Fruit fly (Drosophila melanogaster) whole organism, prepupa: ENCODE results near the gene Cyp311a1.
A peak's percentile ranks its signal among the peaks of the same experiment; 100 is the strongest.

Source experiments
- Blimp-1 ChIP-seq: fragments of 200-800 bp; sonication (Bioruptor generic); optimal IDR thresholded peaks from 3 replicates; lab custom pipeline; 2017; ENCODE audit warnings: missing biosample characterization, missing genetic modification characterization, mild to moderate bottlenecking, moderate library complexity, missing genetic modification reagents
- CG11294 ChIP-seq: fragments of 200-800 bp; sonication (Bioruptor generic); IDR thresholded peaks from 2 replicates; pipeline ENCODE4 v1.3.6; 2022; ENCODE audit warnings: missing biosample characterization, missing genetic modification characterization
- CG11762 ChIP-seq: fragments of 200-800 bp; sonication (Bioruptor generic); optimal IDR thresholded peaks from 3 replicates; lab custom pipeline; 2016; ENCODE audit warnings: missing biosample characterization, missing genetic modification characterization; ENCODE audit not compliant: insufficient read depth
- CG11902 ChIP-seq: fragments of 200-800 bp; sonication (Bioruptor generic); optimal IDR thresholded peaks from 3 replicates; lab custom pipeline; 2016; ENCODE audit warnings: missing biosample characterization, missing genetic modification characterization
- CG15336 ChIP-seq: fragments of 200-800 bp; sonication (Bioruptor generic); IDR thresholded peaks from 2 replicates; pipeline ENCODE4 v1.3.6; 2022; ENCODE audit warnings: missing biosample characterization, missing genetic modification characterization
- CG3032 ChIP-seq: fragments of 200-800 bp; optimal IDR thresholded peaks from 2 replicates; lab custom pipeline; 2019; ENCODE audit warnings: missing biosample characterization, mild to moderate bottlenecking, missing genetic modification characterization, moderate library complexity
- CG34406 ChIP-seq: fragments of 200-800 bp; sonication (Bioruptor generic); optimal IDR thresholded peaks from 3 replicates; lab custom pipeline; 2016; ENCODE audit warnings: missing biosample characterization, missing genetic modification characterization
- CG3919 ChIP-seq: fragments of 200-800 bp; sonication (Bioruptor generic); optimal IDR thresholded peaks from 3 replicates; lab custom pipeline; 2016; ENCODE audit warnings: missing biosample characterization, missing genetic modification characterization
- CG4318 ChIP-seq: fragments of 200-800 bp; sonication (Bioruptor generic); optimal IDR thresholded peaks from 3 replicates; lab custom pipeline; 2017; ENCODE audit warnings: missing biosample characterization, mild to moderate bottlenecking, missing genetic modification characterization
- CG6163 ChIP-seq: fragments of 200-800 bp; sonication (Bioruptor generic); IDR thresholded peaks from 3 replicates; pipeline ENCODE4 v1.3.6; 2022; ENCODE audit warnings: missing biosample characterization, missing genetic modification characterization
- CG6276 ChIP-seq: fragments of 200-800 bp; sonication (Bioruptor generic); optimal IDR thresholded peaks from 2 replicates; lab custom pipeline; 2017; ENCODE audit warnings: missing biosample characterization, mild to moderate bottlenecking, missing genetic modification characterization
- CG6792 ChIP-seq: fragments of 200-800 bp; sonication (Bioruptor generic); optimal IDR thresholded peaks from 3 replicates; lab custom pipeline; 2016; ENCODE audit warnings: missing biosample characterization, missing genetic modification characterization
- CG6808 ChIP-seq: fragments of 200-800 bp; sonication (Bioruptor generic); optimal IDR thresholded peaks from 3 replicates; lab custom pipeline; 2017; ENCODE audit warnings: missing biosample characterization, missing genetic modification characterization, mild to moderate bottlenecking, moderate library complexity, missing genetic modification reagents
- CG6854 ChIP-seq: fragments of 200-800 bp; sonication (Bioruptor generic); optimal IDR thresholded peaks from 2 replicates; lab custom pipeline; 2017; ENCODE audit warnings: missing biosample characterization, mild to moderate bottlenecking, missing genetic modification characterization
- CG7368 ChIP-seq: fragments of 200-800 bp; sonication (Bioruptor generic); optimal IDR thresholded peaks from 3 replicates; lab custom pipeline; 2016; ENCODE audit warnings: missing biosample characterization, missing genetic modification characterization
- Eip78C ChIP-seq: fragments of 200-800 bp; sonication (Bioruptor generic); peaks from one replicate; lab custom pipeline; 2016; ENCODE audit warnings: missing biosample characterization, missing genetic modification characterization
- Eip93F ChIP-seq: fragments of 200-800 bp; sonication (Bioruptor generic); optimal IDR thresholded peaks from 2 replicates; lab custom pipeline; 2016; ENCODE audit warnings: missing biosample characterization, mild to moderate bottlenecking, missing genetic modification characterization
- Ets21C ChIP-seq: fragments of 200-800 bp; sonication (Bioruptor generic); optimal IDR thresholded peaks from 3 replicates; lab custom pipeline; 2016; ENCODE audit warnings: missing biosample characterization, missing genetic modification characterization
- Gug ChIP-seq: fragments of 200-800 bp; sonication (Bioruptor generic); IDR thresholded peaks from 2 replicates; pipeline ENCODE4 v1.3.6; 2022; ENCODE audit warnings: missing biosample characterization, missing genetic modification characterization
- Hr4 ChIP-seq: fragments of 200-800 bp; sonication (Bioruptor generic); optimal IDR thresholded peaks from 3 replicates; lab custom pipeline; 2016; ENCODE audit warnings: missing biosample characterization, missing genetic modification characterization
- Met ChIP-seq: fragments of 200-800 bp; sonication (Bioruptor generic); optimal IDR thresholded peaks from 3 replicates; lab custom pipeline; 2016; ENCODE audit warnings: missing biosample characterization, missing genetic modification characterization
- OdsH ChIP-seq: fragments of 200-800 bp; sonication (Bioruptor generic); optimal IDR thresholded peaks from 3 replicates; lab custom pipeline; 2016; ENCODE audit warnings: missing biosample characterization, missing genetic modification characterization
- Smox ChIP-seq: fragments of 200-800 bp; sonication (Bioruptor generic); optimal IDR thresholded peaks from 3 replicates; lab custom pipeline; 2016; ENCODE audit warnings: missing biosample characterization, missing genetic modification characterization
- Sox102F ChIP-seq: fragments of 200-800 bp; sonication (Bioruptor generic); optimal IDR thresholded peaks from 2 replicates; lab custom pipeline; 2016; ENCODE audit warnings: missing biosample characterization, mild to moderate bottlenecking, missing genetic modification characterization
- Sox14 ChIP-seq: fragments of 200-800 bp; sonication (Bioruptor generic); optimal IDR thresholded peaks from 3 replicates; lab custom pipeline; 2016; ENCODE audit warnings: missing biosample characterization, missing genetic modification characterization
- Sox15 ChIP-seq: fragments of 200-800 bp; sonication (Bioruptor generic); optimal IDR thresholded peaks from 3 replicates; lab custom pipeline; 2016; ENCODE audit warnings: missing biosample characterization, missing genetic modification characterization
- eg ChIP-seq: fragments of 200-800 bp; sonication (Bioruptor generic); IDR thresholded peaks from 3 replicates; pipeline ENCODE4 v1.3.6; 2022; ENCODE audit warnings: missing biosample characterization, missing genetic modification characterization
- fd59A ChIP-seq: fragments of 200-800 bp; sonication (Bioruptor generic); optimal IDR thresholded peaks from 2 replicates; lab custom pipeline; 2017; ENCODE audit warnings: missing biosample characterization, mild to moderate bottlenecking, missing genetic modification characterization, missing genetic modification reagents
- fd85E ChIP-seq: fragments of 200-800 bp; sonication (Bioruptor generic); optimal IDR thresholded peaks from 3 replicates; lab custom pipeline; 2016; ENCODE audit warnings: missing biosample characterization, missing genetic modification characterization
- lz ChIP-seq: fragments of 200-800 bp; sonication (Bioruptor generic); optimal IDR thresholded peaks from 3 replicates; lab custom pipeline; 2016; ENCODE audit warnings: missing biosample characterization, missing genetic modification characterization
- net ChIP-seq: fragments of 200-800 bp; sonication (Bioruptor generic); optimal IDR thresholded peaks from 3 replicates; lab custom pipeline; 2016; ENCODE audit warnings: missing biosample characterization, missing genetic modification characterization
- pdm3 ChIP-seq: fragments of 200-800 bp; sonication (Bioruptor generic); optimal IDR thresholded peaks from 3 replicates; lab custom pipeline; 2016; ENCODE audit warnings: missing biosample characterization, missing genetic modification characterization
- spab ChIP-seq: fragments of 200-800 bp; sonication (Bioruptor generic); optimal IDR thresholded peaks from 2 replicates; lab custom pipeline; 2017; ENCODE audit warnings: missing biosample characterization, mild to moderate bottlenecking, missing genetic modification characterization, missing genetic modification reagents
- ss ChIP-seq, 2 experiments: fragments of 200-800 bp; sonication (Bioruptor generic); optimal IDR thresholded peaks; 2 replicates in 1 of 2; 3 replicates in 1 of 2; lab custom pipeline; 2017 to 2018; ENCODE audit warnings: mild to moderate bottlenecking in 2 of 2, missing biosample characterization in 2 of 2, missing genetic modification characterization in 2 of 2, moderate library complexity in 1 of 2
- svp ChIP-seq: fragments of 200-800 bp; sonication (Bioruptor generic); peaks from one replicate; lab custom pipeline; 2016; ENCODE audit warnings: missing biosample characterization, missing genetic modification characterization
- vri ChIP-seq: fragments of 200-800 bp; sonication (Bioruptor generic); optimal IDR thresholded peaks from 3 replicates; lab custom pipeline; 2016; ENCODE audit warnings: missing biosample characterization, mild to moderate bottlenecking, missing genetic modification characterization

Gene Cyp311a1

DNA sequence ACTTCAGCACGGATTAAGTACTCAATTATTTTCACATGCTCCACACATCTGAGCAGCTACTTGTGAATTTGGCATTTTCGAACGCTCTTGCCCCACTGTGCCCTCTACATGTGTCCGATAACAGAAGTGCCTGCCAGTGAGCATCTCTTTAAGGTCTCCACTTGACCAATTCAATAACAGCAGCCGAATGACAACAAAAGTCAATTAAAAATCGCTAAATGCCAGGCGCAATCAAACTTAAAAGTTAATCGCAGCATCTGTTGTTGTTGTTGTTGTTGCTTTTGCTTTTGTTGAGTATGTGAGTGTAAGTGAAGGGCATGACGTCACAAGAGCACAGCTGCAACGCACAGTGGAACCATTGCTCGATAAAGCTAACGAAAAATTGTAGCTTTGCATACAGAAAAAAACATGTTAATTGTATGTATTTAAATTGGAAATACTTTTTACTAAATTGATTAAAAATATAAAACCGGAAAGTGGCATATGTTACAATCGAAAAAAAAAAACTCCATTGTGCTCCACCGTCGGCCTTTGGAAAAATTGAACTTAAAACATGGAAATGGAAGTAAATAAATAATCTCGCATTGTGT, 16.4 kb downstream of the Cyp311a1 start (continued):
- no peak for TF ChIP-seq CG6276 (GFP tag; lab: Kevin White, UChicago)
- TF ChIP-seq CG3032 (tag; lab: Kevin White, UChicago) = peak; percentile 23
- TF ChIP-seq pdm3 = peak; percentile 72
- peak; percentile 91 for TF ChIP-seq svp
- peak; percentile 34 for TF ChIP-seq CG7368 (GFP tag; lab: Kevin White, UChicago)
- TF ChIP-seq eg (GFP tag; lab: Robert Waterston, UW) = peak; percentile 55
- peak; percentile 68 for TF ChIP-seq Sox14 (GFP tag; lab: Kevin White, UChicago)
- TF ChIP-seq spab (GFP tag; lab: Kevin White, UChicago) = peak; percentile 37
- TF ChIP-seq CG6854 = peak; percentile 13
- TF ChIP-seq CG34406 (GFP tag; lab: Kevin White, UChicago) = peak; percentile 52
- TF ChIP-seq Smox = peak; percentile 80
- TF ChIP-seq CG15336 = peak; percentile 33; the same call in 1 of the 2 replicates
- no peak for TF ChIP-seq CG4318 (GFP tag; lab: Kevin White, UChicago)
- no peak for TF ChIP-seq Sox15 (GFP tag; lab: Kevin White, UChicago)
- TF ChIP-seq CG3919 (GFP tag; lab: Kevin White, UChicago) = peak; percentile 73
- TF ChIP-seq Ets21C (GFP tag; lab: Kevin White, UChicago) = peak; percentile 45
- TF ChIP-seq OdsH = peak; percentile 61
- TF ChIP-seq CG6792 = peak; percentile 64
- TF ChIP-seq lz (GFP tag; lab: Kevin White, UChicago) = peak; percentile 75
- TF ChIP-seq Hr4 (GFP tag; lab: Kevin White, UChicago) = no peak
- TF ChIP-seq CG11294 (GFP tag; lab: Robert Waterston, UW) = peak; percentile 37
- TF ChIP-seq fd85E (GFP tag; lab: Kevin White, UChicago) = no peak
- TF ChIP-seq Eip93F (GFP tag; lab: Kevin White, UChicago) = no peak
- peak; percentile 45 for TF ChIP-seq vri (GFP tag; lab: Kevin White, UChicago)
- peak; percentile 1 for TF ChIP-seq CG11762
- 0 out of 2 replicates have a peak, but pooled peaks have one; percentile 14 for TF ChIP-seq Gug (GFP tag; lab: Robert Waterston, UW)
- peak; percentile 54 for TF ChIP-seq CG6808 (GFP tag; lab: Kevin White, UChicago)
- peak; percentile 78 for TF ChIP-seq Met
- TF ChIP-seq CG11902 = peak; percentile 19
- TF ChIP-seq CG6163 = peak; percentile 78
- peak; percentile 76 for TF ChIP-seq Sox102F (GFP tag; lab: Kevin White, UChicago)
- peak; percentile 45 for TF ChIP-seq Blimp-1 (GFP tag; lab: Kevin White, UChicago)
- peak; percentile 89 for TF ChIP-seq Eip78C (GFP tag; lab: Kevin White, UChicago)
- TF ChIP-seq net (GFP tag; lab: Kevin White, UChicago) = peak; percentile 67
- TF ChIP-seq fd59A (GFP tag; lab: Kevin White, UChicago) = peak; percentile 15
- TF ChIP-seq ss (GFP tag; optimal IDR thresholded peaks at IDR 0.05; lab: Kevin White, UChicago) = peak in 1 of 2 experiments; percentile 73

DNA sequence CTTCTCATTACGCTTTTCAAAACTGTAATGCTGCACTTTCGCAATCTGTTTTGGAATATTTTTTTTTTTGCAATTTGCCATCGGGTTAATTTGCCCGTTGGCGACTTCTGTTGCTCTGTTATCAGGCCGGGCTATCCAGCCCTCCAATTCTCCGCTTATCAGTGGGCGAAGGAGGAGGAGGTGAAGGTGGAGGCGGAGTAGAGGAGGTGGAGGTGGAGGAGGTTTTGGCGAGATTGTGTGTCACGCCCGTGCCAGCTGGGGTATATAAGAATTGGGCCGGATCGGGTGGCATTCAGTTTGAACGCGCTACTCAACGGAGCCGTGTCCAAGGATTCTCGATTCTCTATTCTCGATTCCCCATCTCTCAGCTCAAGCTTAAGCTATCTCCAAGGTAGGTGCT, 17.1 kb downstream of the Cyp311a1 start:
- TF ChIP-seq svp (peak; percentile 98), CG11902 (no peak), CG11294 (GFP tag; lab: Robert Waterston, UW) (no peak), Ets21C (GFP tag; lab: Kevin White, UChicago) (no peak)

DNA sequence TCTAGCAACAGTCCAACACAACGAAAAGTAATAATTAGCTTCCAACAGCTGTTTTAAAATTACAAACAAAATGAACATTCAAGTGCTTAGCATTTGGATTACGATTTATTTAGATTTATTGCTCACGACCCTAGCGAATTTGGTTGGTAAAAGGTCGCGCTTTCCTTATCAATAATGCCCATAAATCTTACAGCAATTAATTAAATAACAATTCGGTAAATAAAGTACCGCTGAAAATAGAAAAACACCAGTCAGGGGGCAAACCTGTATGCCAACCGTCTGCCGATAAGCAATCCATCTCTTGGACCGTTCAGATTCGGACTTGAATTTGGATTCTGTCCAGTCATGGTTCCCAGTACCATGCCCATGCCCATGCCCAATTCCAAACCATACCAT, 18.2 kb downstream of the Cyp311a1 start:
- no peak for TF ChIP-seq CG3919 (GFP tag; lab: Kevin White, UChicago)
- TF ChIP-seq svp = peak; percentile 83
